Worm (Caenorhabditis elegans) whole organism, early embryonic: Measurements from ENCODE around the gene ncs-7.
"Not testable (repeated sequence)": the region's sequence is repeated elsewhere in the genome, so short reads cannot be mapped to it uniquely, and the experiment has no call there.

Experiments
- B0310.2 ChIP-seq: sonication (generic microtip); optimal IDR thresholded peaks from 2 replicates; lab custom pipeline; 2016; ENCODE audit warnings: mild to moderate bottlenecking, missing genetic modification characterization, missing compliant biosample characterization
- F13C5.2 ChIP-seq: sonication (generic microtip); optimal IDR thresholded peaks from 2 replicates; lab custom pipeline; 2017; ENCODE audit warnings: mild to moderate bottlenecking, missing genetic modification characterization, inconsistent platforms, missing compliant biosample characterization
- aly-1 ChIP-seq: sonication (generic microtip); optimal IDR thresholded peaks from 2 replicates; lab custom pipeline; 2016; ENCODE audit warnings: missing genetic modification characterization, missing compliant biosample characterization
- ama-1 ChIP-seq: fragments of 150-350 bp; optimal IDR thresholded peaks from 2 replicates; lab custom pipeline; 2014
- ceh-13 ChIP-seq: fragments of 200-800 bp; sonication (Bioruptor generic); optimal IDR thresholded peaks from 2 replicates; lab custom pipeline; 2018; ENCODE audit warnings: mild to moderate bottlenecking, missing genetic modification characterization, missing compliant biosample characterization
- ceh-36 ChIP-seq: sonication (generic microtip); optimal IDR thresholded peaks from 2 replicates; lab custom pipeline; 2016; ENCODE audit warnings: missing genetic modification characterization, inconsistent platforms, missing compliant biosample characterization
- ets-7 ChIP-seq: sonication (generic microtip); optimal IDR thresholded peaks from 2 replicates; lab custom pipeline; 2016; ENCODE audit warnings: missing genotype, missing genetic modification characterization, missing compliant biosample characterization
- flt-1 ChIP-seq: fragments of 200-800 bp; sonication (Bioruptor generic); IDR thresholded peaks from 2 replicates; pipeline ENCODE4 v1.3.6; 2022; ENCODE audit warnings: missing genetic modification characterization, missing compliant biosample characterization
- hmbx-1 ChIP-seq: sonication (generic microtip); optimal IDR thresholded peaks from 2 replicates; lab custom pipeline; 2016; ENCODE audit warnings: mild to moderate bottlenecking, missing genetic modification characterization, missing compliant biosample characterization
- hmg-4 ChIP-seq: fragments of 200-800 bp; sonication (Bioruptor generic); optimal IDR thresholded peaks from 2 replicates; lab custom pipeline; 2018; ENCODE audit warnings: mild to moderate bottlenecking, missing genetic modification characterization, missing compliant biosample characterization
- hnd-1 ChIP-seq: sonication (generic microtip); optimal IDR thresholded peaks from 2 replicates; lab custom pipeline; 2016; ENCODE audit warnings: missing genetic modification characterization, missing compliant biosample characterization
- pes-1 ChIP-seq: fragments of 200-800 bp; sonication (Bioruptor generic); IDR thresholded peaks from 2 replicates; pipeline ENCODE4 v1.3.6; 2022; ENCODE audit warnings: missing genetic modification reagents, missing genetic modification characterization, missing compliant biosample characterization
- scrt-1 ChIP-seq: fragments of 200-800 bp; sonication (Bioruptor generic); IDR thresholded peaks from 2 replicates; pipeline ENCODE4 v1.3.6; 2022; ENCODE audit warnings: missing genetic modification characterization, missing compliant biosample characterization
- sea-1 ChIP-seq: fragments of 200-800 bp; sonication (Bioruptor generic); conservative IDR thresholded peaks from 2 replicates; pipeline ENCODE4 v1.3.6; 2022; ENCODE audit warnings: missing genetic modification characterization, missing compliant biosample characterization
- tbx-11 ChIP-seq: fragments of 200-800 bp; sonication (Bioruptor generic); IDR thresholded peaks from 2 replicates; pipeline ENCODE4 v1.3.6; 2022; ENCODE audit warnings: missing genetic modification characterization, missing compliant biosample characterization
- tbx-37 ChIP-seq: fragments of 200-800 bp; sonication (Bioruptor generic); conservative IDR thresholded peaks from 2 replicates; pipeline ENCODE4 v1.3.6; 2022; ENCODE audit warnings: missing genetic modification reagents, missing genetic modification characterization, missing compliant biosample characterization
- tra-4 ChIP-seq: sonication (generic microtip); optimal IDR thresholded peaks from 2 replicates; lab custom pipeline; 2017; ENCODE audit warnings: missing genetic modification characterization, missing compliant biosample characterization

The ncs-7 gene

ce11 chrX:17614245-17614644 is at the start of gene ncs-7:
Gene ncs-7 (plus strand): TSS chrX:17614545.
- TF ChIP-seq pes-1 (GFP tag; lab: Robert Waterston, UW), result no peak
- TF ChIP-seq tra-4, result no peak
- no peak for TF ChIP-seq ets-7 (tag; lab: Kevin White, UChicago)
- no peak for TF ChIP-seq sea-1 (GFP tag; lab: Robert Waterston, UW)
- TF ChIP-seq ceh-36, result no peak
- TF ChIP-seq flt-1 (GFP tag; lab: Robert Waterston, UW), result no peak
- no peak for TF ChIP-seq F13C5.2 (tag; lab: Kevin White, UChicago)
- TF ChIP-seq B0310.2 (tag; lab: Kevin White, UChicago), result no peak
- TF ChIP-seq ceh-13 (GFP tag; lab: Kevin White, UChicago), result no peak
- no peak for TF ChIP-seq scrt-1 (GFP tag; lab: Robert Waterston, UW)
- no peak for TF ChIP-seq tbx-11 (GFP tag; lab: Robert Waterston, UW)
- TF ChIP-seq ama-1 (lab: Kevin White, UChicago), result no peak
- TF ChIP-seq hmg-4 (GFP tag; lab: Kevin White, UChicago), result no peak

ce11 chrX:17567378-17567777 is 47.0 kb upstream of the ncs-7 start, which contains the start of gene F39B3.7:
Gene F39B3.7 (minus strand): TSS chrX:17567478.
- no peak for TF ChIP-seq scrt-1 (GFP tag; lab: Robert Waterston, UW)
- TF ChIP-seq pes-1 (GFP tag; lab: Robert Waterston, UW), result no peak
- TF ChIP-seq ceh-13 (GFP tag; lab: Kevin White, UChicago), result no peak
- no peak for TF ChIP-seq sea-1 (GFP tag; lab: Robert Waterston, UW)
- no peak for TF ChIP-seq ets-7 (tag; lab: Kevin White, UChicago)
- no peak for TF ChIP-seq F13C5.2 (tag; lab: Kevin White, UChicago)
- TF ChIP-seq aly-1, result no peak
- TF ChIP-seq hmg-4 (GFP tag; lab: Kevin White, UChicago), result no peak
- no peak for TF ChIP-seq tbx-37 (GFP tag; lab: Robert Waterston, UW)
- TF ChIP-seq tbx-11 (GFP tag; lab: Robert Waterston, UW), result no peak
- TF ChIP-seq tra-4, result no peak
- no peak for TF ChIP-seq hmbx-1 (tag; lab: Kevin White, UChicago)
- TF ChIP-seq hnd-1 (tag; lab: Kevin White, UChicago), result no peak
- no peak for TF ChIP-seq flt-1 (GFP tag; lab: Robert Waterston, UW)
- no peak for TF ChIP-seq ceh-36
- TF ChIP-seq ama-1 (lab: Kevin White, UChicago), result no peak

ce11 chrX:17579011-17579410 is 35.3 kb upstream of the ncs-7 start, which contains the start of gene F39B3.3:
Gene F39B3.3 (minus strand): TSS chrX:17579111.
- not testable (repeated sequence) for TF ChIP-seq hmbx-1 (tag; lab: Kevin White, UChicago); sea-1 (GFP tag; lab: Robert Waterston, UW); hnd-1 (tag; lab: Kevin White, UChicago)

- TF ChIP-seq F13C5.2 (tag; lab: Kevin White, UChicago) (no peak), tbx-37 (GFP tag; lab: Robert Waterston, UW) (no peak), ceh-36 (no peak), hnd-1 (tag; lab: Kevin White, UChicago) (no peak), pes-1 (GFP tag; lab: Robert Waterston, UW) (no peak), scrt-1 (GFP tag; lab: Robert Waterston, UW) (no peak), aly-1 (no peak), flt-1 (GFP tag; lab: Robert Waterston, UW) (no peak), ceh-13 (GFP tag; lab: Kevin White, UChicago) (no peak), hmbx-1 (tag; lab: Kevin White, UChicago) (no peak), ama-1 (lab: Kevin White, UChicago) (no peak), B0310.2 (tag; lab: Kevin White, UChicago) (no peak), ets-7 (tag; lab: Kevin White, UChicago) (no peak), hmg-4 (GFP tag; lab: Kevin White, UChicago) (no peak), tbx-11 (GFP tag; lab: Robert Waterston, UW) (no peak), sea-1 (GFP tag; lab: Robert Waterston, UW) (no peak)
Measured at ce11 chrX:17579779-17580178, 34.6 kb upstream of the ncs-7 start, which contains the start of gene frpr-7. Gene frpr-7 (minus strand): TSS chrX:17579879.

- TF ChIP-seq hmg-4 (GFP tag; lab: Kevin White, UChicago), result no peak
- TF ChIP-seq flt-1 (GFP tag; lab: Robert Waterston, UW), result no peak
- TF ChIP-seq B0310.2 (tag; lab: Kevin White, UChicago), result no peak
- no peak for TF ChIP-seq ets-7 (tag; lab: Kevin White, UChicago)
- no peak for TF ChIP-seq hmbx-1 (tag; lab: Kevin White, UChicago)
- no peak for TF ChIP-seq tbx-11 (GFP tag; lab: Robert Waterston, UW)
- no peak for TF ChIP-seq F13C5.2 (tag; lab: Kevin White, UChicago)
- TF ChIP-seq pes-1 (GFP tag; lab: Robert Waterston, UW), result no peak
- no peak for TF ChIP-seq ama-1 (lab: Kevin White, UChicago)
- no peak for TF ChIP-seq ceh-36
- no peak for TF ChIP-seq hnd-1 (tag; lab: Kevin White, UChicago)
- TF ChIP-seq tbx-37 (GFP tag; lab: Robert Waterston, UW), result no peak
- TF ChIP-seq sea-1 (GFP tag; lab: Robert Waterston, UW), result no peak
- no peak for TF ChIP-seq ceh-13 (GFP tag; lab: Kevin White, UChicago)
- TF ChIP-seq scrt-1 (GFP tag; lab: Robert Waterston, UW), result no peak
- TF ChIP-seq aly-1, result no peak
- TF ChIP-seq tra-4, result no peak
Measured at ce11 chrX:17598712-17599111, 15.6 kb upstream of the ncs-7 start.

ce11 chrX:17600139-17600538 is 14.2 kb upstream of the ncs-7 start, which contains the start of gene lec-9:
Gene lec-9 (plus strand): TSS chrX:17600487.
- TF ChIP-seq sea-1 (GFP tag; lab: Robert Waterston, UW) (no peak), ama-1 (lab: Kevin White, UChicago) (no peak)

- no peak for TF ChIP-seq ceh-36
- TF ChIP-seq flt-1 (GFP tag; lab: Robert Waterston, UW), result no peak
- TF ChIP-seq tbx-11 (GFP tag; lab: Robert Waterston, UW), result no peak
- no peak for TF ChIP-seq hmbx-1 (tag; lab: Kevin White, UChicago)
- no peak for TF ChIP-seq scrt-1 (GFP tag; lab: Robert Waterston, UW)
- TF ChIP-seq hnd-1 (tag; lab: Kevin White, UChicago), result no peak
- TF ChIP-seq aly-1, result no peak
- TF ChIP-seq tra-4, result no peak
Measured at ce11 chrX:17601345-17601744, 13.0 kb upstream of the ncs-7 start.
